Fruit fly (Drosophila melanogaster) whole organism, adult: ENCODE data around the gene CG14151.

Experiments used
- CG14711 ChIP-seq: fragments of 200-800 bp; sonication (Bioruptor generic); optimal IDR thresholded peaks from 2 replicates; lab custom pipeline; 2018; ENCODE audit warnings: missing biosample characterization, mild to moderate bottlenecking, missing genetic modification characterization, moderate library complexity
- CG33017 ChIP-seq: fragments of 200-800 bp; sonication (Bioruptor generic); optimal IDR thresholded peaks from 2 replicates; lab custom pipeline; 2018; ENCODE audit warnings: missing biosample characterization, mild to moderate bottlenecking, missing genetic modification characterization, moderate library complexity
- CG5204 ChIP-seq: fragments of 200-800 bp; sonication (Bioruptor generic); optimal IDR thresholded peaks from 2 replicates; lab custom pipeline; 2016; ENCODE audit warnings: missing biosample characterization, missing genetic modification characterization
- CG7045 ChIP-seq: fragments of 200-800 bp; sonication (Bioruptor generic); optimal IDR thresholded peaks from 2 replicates; lab custom pipeline; 2017; ENCODE audit warnings: missing biosample characterization, mild to moderate bottlenecking, missing genetic modification characterization
- Crg-1 ChIP-seq: fragments of 200-800 bp; sonication (Bioruptor generic); optimal IDR thresholded peaks from 2 replicates; lab custom pipeline; 2016; ENCODE audit warnings: missing biosample characterization, missing genetic modification characterization
- Hr96 ChIP-seq: fragments of 200-800 bp; sonication (Bioruptor generic); optimal IDR thresholded peaks from 2 replicates; lab custom pipeline; 2016; ENCODE audit warnings: missing biosample characterization, missing genetic modification characterization
- Mnt ChIP-seq: fragments of 200-800 bp; sonication (Bioruptor generic); optimal IDR thresholded peaks from 2 replicates; lab custom pipeline; 2016; ENCODE audit warnings: missing biosample characterization, mild to moderate bottlenecking, missing genetic modification characterization
- bab1 ChIP-seq: fragments of 200-800 bp; sonication (Bioruptor generic); optimal IDR thresholded peaks from 3 replicates; lab custom pipeline; 2019; ENCODE audit warnings: missing biosample characterization, mild to moderate bottlenecking, missing genetic modification characterization, moderate library complexity
- cnc ChIP-seq, 2 experiments: fragments of >200 bp; optimal IDR thresholded peaks; 2 replicates each; lab custom pipeline; 2017
- kay ChIP-seq: fragments of 200-800 bp; sonication (Bioruptor generic); peaks from one replicate; lab custom pipeline; 2016; ENCODE audit warnings: missing biosample characterization, missing genetic modification characterization, borderline replicate concordance
- tj ChIP-seq: fragments of 200-800 bp; sonication (Bioruptor generic); optimal IDR thresholded peaks from 3 replicates; lab custom pipeline; 2017; ENCODE audit warnings: missing biosample characterization, mild to moderate bottlenecking, missing genetic modification characterization, moderate library complexity

dm6 chr3L:10664511-10665062, 36.3 kb upstream of the CG14151 start, which contains the start of gene simj:
- TF ChIP-seq kay (GFP tag; lab: Kevin White, UChicago): peak; percentile 67
- peak; percentile 76 for TF ChIP-seq CG33017
- TF ChIP-seq cnc (optimal IDR thresholded peaks at IDR 0.05; lab: Kevin White, UChicago): no peak
- TF ChIP-seq CG7045 (GFP tag; lab: Kevin White, UChicago): peak; percentile 28
- TF ChIP-seq Crg-1 (GFP tag; lab: Kevin White, UChicago): peak; percentile 43
- peak; percentile 54 for TF ChIP-seq Hr96 (GFP tag; lab: Kevin White, UChicago)
- TF ChIP-seq tj (GFP tag; lab: Kevin White, UChicago): peak; percentile 51
- peak; percentile 39 for TF ChIP-seq CG14711
- no peak for TF ChIP-seq CG5204 (GFP tag; lab: Kevin White, UChicago)
- peak; percentile 78 for TF ChIP-seq Mnt (GFP tag; lab: Kevin White, UChicago)
- TF ChIP-seq bab1 (GFP tag; lab: Kevin White, UChicago): peak; percentile 76
